Worm (Caenorhabditis elegans) whole organism, L2 larva: ENCODE data around the gene R04B5.6.

Experiments used
- ZK546.5 ChIP-seq: sonication (generic microtip); optimal IDR thresholded peaks from 2 replicates; lab custom pipeline; 2017; ENCODE audit warnings: missing biosample characterization, missing genetic modification characterization
- ama-1 ChIP-seq: fragments of 150-350 bp; optimal IDR thresholded peaks from 2 replicates; lab custom pipeline; 2018; ENCODE audit warnings: inconsistent platforms
- blmp-1 ChIP-seq: sonication (generic microtip); optimal IDR thresholded peaks from 2 replicates; lab custom pipeline; 2017; ENCODE audit warnings: missing genetic modification characterization, mild to moderate bottlenecking, missing compliant biosample characterization, antibody characterized with exemption, moderate library complexity; ENCODE audit not compliant: insufficient read depth
- ceh-82 ChIP-seq: fragments of 150-350 bp; optimal IDR thresholded peaks from 2 replicates; lab custom pipeline; 2014; ENCODE audit warnings: missing biosample characterization, missing genetic modification characterization
- crh-2 ChIP-seq: sonication (generic microtip); optimal IDR thresholded peaks from 2 replicates; lab custom pipeline; 2017; ENCODE audit warnings: missing biosample characterization, missing genetic modification characterization
- egl-27 ChIP-seq: sonication (generic microtip); optimal IDR thresholded peaks from 3 replicates; lab custom pipeline; 2017; ENCODE audit warnings: missing biosample characterization, missing genetic modification reagents, missing genetic modification characterization
- elt-3 ChIP-seq: sonication (generic microtip); optimal IDR thresholded peaks from 2 replicates; lab custom pipeline; 2017; ENCODE audit warnings: missing biosample characterization, missing genetic modification characterization
- lin-13 ChIP-seq: fragments of 150-350 bp; optimal IDR thresholded peaks from 2 replicates; lab custom pipeline; 2014; ENCODE audit warnings: missing biosample characterization, missing genetic modification reagents, missing genetic modification characterization
- mdl-1 ChIP-seq, 2 experiments: fragments of 150-350 bp in 1 of 2; sonication (generic microtip) in 1 of 2; optimal IDR thresholded peaks; 2 replicates each; lab custom pipeline; 2017; ENCODE audit warnings: missing biosample characterization in 2 of 2, missing genetic modification characterization in 2 of 2
- nhr-11 ChIP-seq: fragments of 150-350 bp; optimal IDR thresholded peaks from 2 replicates; lab custom pipeline; 2014; ENCODE audit warnings: missing biosample characterization, missing genetic modification characterization
- nhr-25 ChIP-seq: fragments of 150-350 bp; sonication (generic microtip); optimal IDR thresholded peaks from 3 replicates; lab custom pipeline; 2014; ENCODE audit warnings: missing biosample characterization, missing genetic modification characterization
- unc-39 ChIP-seq: fragments of 150-350 bp; optimal IDR thresholded peaks from 2 replicates; lab custom pipeline; 2014; ENCODE audit warnings: missing biosample characterization, missing genetic modification characterization

DNA sequence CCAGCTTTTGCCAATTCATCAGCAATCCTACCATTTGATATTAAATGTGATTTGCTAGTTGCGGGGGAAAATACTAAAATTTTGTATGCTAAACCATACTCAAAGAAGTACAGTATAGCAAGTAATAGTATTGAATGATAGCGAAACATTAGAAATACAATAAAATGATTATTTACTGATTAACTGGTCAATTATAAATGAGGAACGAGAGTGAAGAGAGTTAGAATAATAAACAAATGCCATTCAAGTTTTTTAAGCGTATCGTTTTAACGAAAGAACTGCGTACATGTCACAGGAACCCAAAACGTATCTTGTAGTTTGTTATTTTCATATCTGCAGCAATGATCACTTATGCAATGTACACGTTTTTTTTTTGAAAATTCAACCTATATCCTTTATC lies 13.5 kb downstream of the R04B5.6 start, which contains the start of gene ugt-47:
- TF ChIP-seq crh-2 (tag; lab: Kevin White, UChicago) (no peak), ama-1 (no peak), elt-3 (tag; lab: Kevin White, UChicago) (no peak), nhr-11 (tag; lab: Kevin White, UChicago) (no peak), nhr-25 (tag; lab: Kevin White, UChicago) (no peak), blmp-1 (no peak), ZK546.5 (tag; lab: Kevin White, UChicago) (no peak), unc-39 (tag; lab: Kevin White, UChicago) (no peak), egl-27 (tag; lab: Kevin White, UChicago) (no peak), lin-13 (no peak), ceh-82 (no peak), mdl-1 (tag; optimal IDR thresholded peaks at IDR 0.05; lab: Kevin White, UChicago) (no peak)
